Worm (Caenorhabditis elegans): ENCODE data around the gene C54F6.18.

- TF ChIP-seq pag-3 (tag; optimal IDR thresholded peaks at IDR 0.05; ENCODE audit: borderline replicate concordance) (no peak), nhr-11 (tag; optimal IDR thresholded peaks at IDR 0.05) (no peak), F13H6.1 (tag; optimal IDR thresholded peaks at IDR 0.05) (no peak), tbx-2 (tag; optimal IDR thresholded peaks at IDR 0.05) (no peak), ceh-24 (tag; optimal IDR thresholded peaks at IDR 0.05) (no peak), sox-4 (tag; optimal IDR thresholded peaks at IDR 0.05) (no peak)
Measured at ce11 chrV:7525695-7526094, at the start of gene C54F6.18.

All from whole organism, late embryonic.